Worm (Caenorhabditis elegans): ENCODE measurements around the gene Y41C4A.12.

- no peak for TF ChIP-seq cey-2 (tag; optimal IDR thresholded peaks at IDR 0.05; ENCODE audit: borderline replicate concordance, insufficient read depth)
- no peak for TF ChIP-seq ZK546.5 (tag; optimal IDR thresholded peaks at IDR 0.05)
- TF ChIP-seq egl-27 (tag; optimal IDR thresholded peaks at IDR 0.05), result no peak
- TF ChIP-seq fos-1 (tag; optimal IDR thresholded peaks at IDR 0.05), result no peak
- TF ChIP-seq ama-1 (optimal IDR thresholded peaks at IDR 0.05), result no peak
- no peak for TF ChIP-seq snpc-1.2 (GFP tag; IDR thresholded peaks at IDR 0.05)
- TF ChIP-seq aha-1 (tag), result no peak
- no peak for TF ChIP-seq vab-7 (GFP tag; IDR thresholded peaks at IDR 0.05)
- no peak for TF ChIP-seq ztf-11 (tag; optimal IDR thresholded peaks at IDR 0.05)
- TF ChIP-seq lin-39 (tag; optimal IDR thresholded peaks at IDR 0.05), result no peak
- TF ChIP-seq duxl-1 (tag; optimal IDR thresholded peaks at IDR 0.05; ENCODE audit: poor library complexity), result no peak
- no peak for TF ChIP-seq arid-1 (GFP tag; conservative IDR thresholded peaks at IDR 0.05)
- no peak for TF ChIP-seq nhr-28 (tag; optimal IDR thresholded peaks at IDR 0.05)
- TF ChIP-seq nhr-77 (tag; optimal IDR thresholded peaks at IDR 0.05), result no peak
Observed at ce11 chrIII:11731491-11731890, 5.0 kb upstream of the Y41C4A.12 start.

Data from whole organism, L4 larva.